Worm (Caenorhabditis elegans) whole organism, L1 larva: Measurements from ENCODE around the gene F21A3.2.

Source experiments
- C34B4.2 ChIP-seq: sonication (generic microtip); optimal IDR thresholded peaks from 2 replicates; lab custom pipeline; 2017; ENCODE audit warnings: mild to moderate bottlenecking, missing genetic modification characterization, missing compliant biosample characterization
- Y116A8C.19 ChIP-seq: sonication (generic microtip); optimal IDR thresholded peaks from 2 replicates; lab custom pipeline; 2016; ENCODE audit warnings: missing compliant biosample characterization, missing genetic modification characterization, borderline replicate concordance
- ceh-8 ChIP-seq: fragments of 200-800 bp; sonication (Bioruptor generic); optimal IDR thresholded peaks from 2 replicates; lab custom pipeline; 2018; ENCODE audit warnings: mild to moderate bottlenecking, missing genetic modification characterization, moderate library complexity, missing compliant biosample characterization
- ceh-82 ChIP-seq, 3 experiments: fragments of 150-350 bp in 1 of 3; sonication (generic microtip) in 2 of 3; optimal IDR thresholded peaks; 2 replicates each; lab custom pipeline; 2014 to 2017; ENCODE audit warnings: missing biosample characterization in 3 of 3, missing genetic modification characterization in 3 of 3
- ceh-88 ChIP-seq: fragments of 200-800 bp; sonication (Bioruptor generic); IDR thresholded peaks from 2 replicates; pipeline ENCODE4 v1.3.6; 2022; ENCODE audit warnings: missing genetic modification characterization, missing compliant biosample characterization
- ceh-90 ChIP-seq: sonication (generic microtip); optimal IDR thresholded peaks from 2 replicates; lab custom pipeline; 2016; ENCODE audit warnings: missing genetic modification characterization, missing compliant biosample characterization
- ces-1 ChIP-seq: fragments of 150-350 bp; optimal IDR thresholded peaks from 2 replicates; lab custom pipeline; 2014; ENCODE audit warnings: missing biosample characterization, missing genetic modification reagents, missing genetic modification characterization
- dpl-1 ChIP-seq, 3 experiments: fragments of 150-350 bp in 2 of 3; sonication (generic microtip) in 1 of 3; optimal IDR thresholded peaks; 2 replicates each; lab custom pipeline; 2014 to 2017; ENCODE audit warnings: missing biosample characterization in 3 of 3, missing genetic modification characterization in 3 of 3, missing genetic modification reagents in 3 of 3
- efl-1 ChIP-seq, 4 experiments: fragments of 150-350 bp; optimal IDR thresholded peaks in 3 of 4; peaks in 1 of 4; 1 replicate in 1 of 4; 2 replicates in 3 of 4; lab custom pipeline; 2014; ENCODE audit warnings: missing biosample characterization in 2 of 4, missing genetic modification characterization in 2 of 4, missing genetic modification reagents in 2 of 4
- efl-3 ChIP-seq: fragments of 200-800 bp; sonication (Bioruptor generic); optimal IDR thresholded peaks from 2 replicates; lab custom pipeline; 2018; ENCODE audit warnings: mild to moderate bottlenecking, missing genetic modification characterization, missing compliant biosample characterization
- egl-27 ChIP-seq, 2 experiments: fragments of 150-350 bp in 1 of 2; sonication (generic microtip); optimal IDR thresholded peaks; 3 replicates each; lab custom pipeline; 2017 to 2018; ENCODE audit warnings: missing biosample characterization in 2 of 2, missing genetic modification characterization in 2 of 2, missing genetic modification reagents in 2 of 2
- elt-2 ChIP-seq: sonication (generic microtip); optimal IDR thresholded peaks from 2 replicates; lab custom pipeline; 2016; ENCODE audit warnings: missing genetic modification characterization, mild to moderate bottlenecking, inconsistent platforms, missing compliant biosample characterization, missing genetic modification reagents
- ets-5 ChIP-seq: fragments of 200-800 bp; sonication (Bioruptor generic); IDR thresholded peaks from 2 replicates; pipeline ENCODE4 v1.3.6; 2022; ENCODE audit warnings: missing genetic modification characterization, missing compliant biosample characterization
- fkh-10 ChIP-seq: sonication (generic microtip); optimal IDR thresholded peaks from 2 replicates; lab custom pipeline; 2017; ENCODE audit warnings: missing biosample characterization, missing genetic modification reagents, missing genetic modification characterization
- fkh-4 ChIP-seq: sonication (generic microtip); optimal IDR thresholded peaks from 2 replicates; lab custom pipeline; 2016; ENCODE audit warnings: missing compliant biosample characterization, missing genetic modification characterization, borderline replicate concordance
- fkh-8 ChIP-seq: sonication (generic microtip); optimal IDR thresholded peaks from 2 replicates; lab custom pipeline; 2016; ENCODE audit warnings: mild to moderate bottlenecking, missing genetic modification characterization, missing compliant biosample characterization
- fos-1 ChIP-seq: fragments of 150-350 bp; optimal IDR thresholded peaks from 2 replicates; lab custom pipeline; 2014; ENCODE audit warnings: missing biosample characterization, missing genetic modification characterization
- grh-1 ChIP-seq: fragments of 200-800 bp; sonication (Bioruptor generic); IDR thresholded peaks from 2 replicates; pipeline ENCODE4 v1.3.6; 2022; ENCODE audit warnings: missing genetic modification reagents, missing genetic modification characterization, missing compliant biosample characterization
- hlh-17 ChIP-seq: fragments of 200-800 bp; sonication (Bioruptor generic); optimal IDR thresholded peaks from 2 replicates; lab custom pipeline; 2018; ENCODE audit warnings: missing genetic modification characterization, mild to moderate bottlenecking, missing compliant biosample characterization, moderate library complexity, borderline replicate concordance
- hlh-4 ChIP-seq: sonication (generic microtip); optimal IDR thresholded peaks from 2 replicates; lab custom pipeline; 2016; ENCODE audit warnings: mild to moderate bottlenecking, missing genetic modification characterization, missing compliant biosample characterization
- hpl-2 ChIP-seq: fragments of 150-350 bp; optimal IDR thresholded peaks from 2 replicates; lab custom pipeline; 2014; ENCODE audit warnings: missing biosample characterization, missing genetic modification reagents, missing genetic modification characterization
- isw-1 ChIP-seq: fragments of 200-800 bp; sonication (Bioruptor generic); IDR thresholded peaks from 2 replicates; pipeline ENCODE4 v1.3.6; 2022; ENCODE audit warnings: missing genetic modification characterization, missing compliant biosample characterization
- lin-13 ChIP-seq: fragments of 150-350 bp; optimal IDR thresholded peaks from 2 replicates; lab custom pipeline; 2014; ENCODE audit warnings: missing biosample characterization, missing genetic modification reagents, missing genetic modification characterization
- lin-14 ChIP-seq: fragments of 200-800 bp; sonication (Bioruptor generic); optimal IDR thresholded peaks from 2 replicates; lab custom pipeline; 2018; ENCODE audit warnings: mild to moderate bottlenecking, missing genetic modification characterization, moderate library complexity, missing compliant biosample characterization
- lin-35 ChIP-seq, 2 experiments: fragments of 150-350 bp; optimal IDR thresholded peaks; 2 replicates each; lab custom pipeline; 2014; ENCODE audit warnings: missing biosample characterization in 2 of 2, missing genetic modification characterization in 2 of 2, missing genetic modification reagents in 2 of 2
- lir-3 ChIP-seq: sonication (generic microtip); optimal IDR thresholded peaks from 2 replicates; lab custom pipeline; 2016; ENCODE audit warnings: mild to moderate bottlenecking, missing genetic modification characterization, moderate library complexity, missing compliant biosample characterization; ENCODE audit not compliant: poor library complexity
- mef-2 ChIP-seq: fragments of 150-350 bp; optimal IDR thresholded peaks from 2 replicates; lab custom pipeline; 2014; ENCODE audit warnings: missing biosample characterization, missing genetic modification characterization
- nhr-19 ChIP-seq: fragments of 200-800 bp; sonication (Bioruptor generic); conservative IDR thresholded peaks from 2 replicates; pipeline ENCODE4 v1.3.6; 2022; ENCODE audit warnings: missing genetic modification characterization, missing compliant biosample characterization
- nhr-47 ChIP-seq: sonication (generic microtip); optimal IDR thresholded peaks from 2 replicates; lab custom pipeline; 2016; ENCODE audit warnings: mild to moderate bottlenecking, missing genetic modification characterization, moderate library complexity, missing compliant biosample characterization
- nhr-71 ChIP-seq: sonication (generic microtip); optimal IDR thresholded peaks from 2 replicates; lab custom pipeline; 2016; ENCODE audit warnings: mild to moderate bottlenecking, missing genetic modification characterization, moderate library complexity, missing compliant biosample characterization
- nhr-76 ChIP-seq: sonication (generic microtip); optimal IDR thresholded peaks from 2 replicates; lab custom pipeline; 2017; ENCODE audit warnings: missing biosample characterization, missing genetic modification characterization
- nhr-77 ChIP-seq: fragments of 150-350 bp; optimal IDR thresholded peaks from 2 replicates; lab custom pipeline; 2014; ENCODE audit warnings: missing biosample characterization, missing genetic modification characterization
- pax-3 ChIP-seq: fragments of 200-800 bp; sonication (Bioruptor generic); optimal IDR thresholded peaks from 2 replicates; lab custom pipeline; 2018; ENCODE audit warnings: mild to moderate bottlenecking, missing genetic modification characterization, moderate library complexity, missing compliant biosample characterization
- snu-23 ChIP-seq: sonication (generic microtip); optimal IDR thresholded peaks from 2 replicates; lab custom pipeline; 2016; ENCODE audit warnings: missing genetic modification characterization, missing compliant biosample characterization
- sptf-1 ChIP-seq: fragments of 150-350 bp; optimal IDR thresholded peaks from 2 replicates; lab custom pipeline; 2014; ENCODE audit warnings: missing biosample characterization, missing genetic modification characterization
- sup-37 ChIP-seq: fragments of 200-800 bp; sonication (Bioruptor generic); optimal IDR thresholded peaks from 2 replicates; lab custom pipeline; 2018; ENCODE audit warnings: mild to moderate bottlenecking, missing genetic modification characterization, missing compliant biosample characterization
- swsn-7 ChIP-seq: sonication (generic microtip); optimal IDR thresholded peaks from 2 replicates; lab custom pipeline; 2016; ENCODE audit warnings: missing genetic modification characterization, missing compliant biosample characterization
- tbx-2 ChIP-seq: sonication (generic microtip); optimal IDR thresholded peaks from 2 replicates; lab custom pipeline; 2016; ENCODE audit warnings: missing genetic modification characterization, missing compliant biosample characterization
- unc-62 ChIP-seq: fragments of 150-350 bp; optimal IDR thresholded peaks from 2 replicates; lab custom pipeline; 2014; ENCODE audit warnings: missing biosample characterization, missing genetic modification reagents, missing genetic modification characterization
- unc-98 ChIP-seq: fragments of 200-800 bp; sonication (Bioruptor generic); IDR thresholded peaks from 2 replicates; pipeline ENCODE4 v1.3.6; 2022; ENCODE audit warnings: missing genetic modification characterization, missing compliant biosample characterization

F21A3.2 gene

DNA sequence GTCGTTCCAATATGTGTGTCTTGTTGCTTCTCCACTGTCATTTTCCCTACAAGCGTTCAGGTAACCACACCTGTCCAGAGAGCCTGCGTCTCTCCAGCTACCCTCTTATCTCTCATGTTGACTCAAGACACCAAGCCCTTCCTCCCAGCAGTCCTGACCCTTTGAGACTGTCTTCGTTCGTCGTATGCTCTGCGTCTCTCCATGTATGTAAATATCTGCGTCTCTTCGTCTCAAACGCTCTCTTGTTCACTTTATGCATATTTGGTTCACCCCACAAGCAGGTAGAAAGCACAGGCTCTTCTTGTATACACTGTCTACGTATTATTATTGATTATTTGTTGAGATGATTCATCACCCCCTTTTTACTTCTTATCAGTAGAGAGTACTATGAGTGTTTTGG lies 36.0 kb downstream of the F21A3.2 start (continued):
- TF ChIP-seq dpl-1 (GFP tag; optimal IDR thresholded peaks at IDR 0.05; lab: Kevin White, UChicago): no peak
- peak; percentile 88 for TF ChIP-seq elt-2 (tag; lab: Kevin White, UChicago)

DNA sequence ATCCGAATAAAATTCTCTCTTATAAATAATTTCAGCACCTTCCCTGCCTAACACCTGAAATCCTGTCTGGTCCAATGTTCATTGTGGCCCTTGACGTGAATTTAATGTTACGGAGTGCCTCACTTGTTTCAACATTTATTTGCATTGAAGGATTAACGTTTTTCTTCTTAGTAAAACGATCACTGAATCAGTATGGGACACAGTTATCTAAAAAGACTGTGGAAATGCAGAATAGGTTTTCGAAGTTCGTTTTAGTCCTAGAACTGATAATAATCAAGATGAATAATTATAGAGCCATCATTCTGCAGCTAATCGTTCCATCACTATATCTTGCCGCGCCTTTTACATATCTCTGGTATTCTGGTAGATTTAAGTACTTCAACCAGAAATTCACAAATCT lies 38.6 kb downstream of the F21A3.2 start, which contains the start of gene srh-219:
TSS of gene srh-219 (plus strand) at position 301 of the 400 bp plus-strand sequence.
- TF ChIP-seq sptf-1 (no peak), efl-1 (optimal IDR thresholded peaks at IDR 0.05; lab: Kevin White, UChicago) (no peak), efl-1 (GFP tag; optimal IDR thresholded peaks at IDR 0.05 in 1 of 2; lab: Kevin White, UChicago) (peak in 1 of 2 experiments; percentile 48), nhr-77 (tag; lab: Kevin White, UChicago) (no peak)

DNA sequence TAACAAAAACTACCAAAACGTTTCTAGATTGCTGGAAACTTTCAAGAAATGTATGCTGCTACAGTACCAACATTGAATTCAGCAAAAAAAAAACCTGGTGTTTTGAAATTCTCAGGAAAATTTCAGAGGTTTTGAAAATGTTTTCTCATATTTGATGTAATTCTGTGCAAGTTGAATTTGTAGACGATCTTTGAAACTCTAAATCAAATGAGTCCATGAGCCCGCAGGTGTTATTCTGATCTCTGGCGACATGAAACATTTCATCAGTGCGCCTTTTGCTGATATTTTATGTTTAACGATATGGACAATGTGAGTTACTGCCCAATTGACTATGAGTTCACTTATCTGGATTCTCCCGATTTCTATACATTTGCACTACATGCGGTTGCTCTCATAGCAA lies 40.1 kb downstream of the F21A3.2 start, which contains the start of gene srh-218:
TSS of gene srh-218 (plus strand) at position 301 of the 400 bp plus-strand sequence.
- no peak for TF ChIP-seq unc-98 (GFP tag; lab: Robert Waterston, UW)
- TF ChIP-seq swsn-7 (tag; lab: Kevin White, UChicago): no peak
- TF ChIP-seq elt-2 (tag; lab: Kevin White, UChicago): no peak
- TF ChIP-seq hlh-17 (GFP tag; lab: Kevin White, UChicago): no peak
- TF ChIP-seq C34B4.2: no peak
- no peak for TF ChIP-seq snu-23 (GFP tag; lab: Kevin White, UChicago)
- TF ChIP-seq pax-3: no peak
- no peak for TF ChIP-seq Y116A8C.19
- no peak for TF ChIP-seq lin-35 (GFP tag; optimal IDR thresholded peaks at IDR 0.05; lab: Kevin White, UChicago)
- TF ChIP-seq ceh-90: no peak
- no peak for TF ChIP-seq fkh-10
- TF ChIP-seq ces-1: no peak
- no peak for TF ChIP-seq nhr-71 (tag; lab: Kevin White, UChicago)
- TF ChIP-seq fkh-8: no peak
- no peak for TF ChIP-seq fkh-4 (tag; lab: Kevin White, UChicago)

DNA sequence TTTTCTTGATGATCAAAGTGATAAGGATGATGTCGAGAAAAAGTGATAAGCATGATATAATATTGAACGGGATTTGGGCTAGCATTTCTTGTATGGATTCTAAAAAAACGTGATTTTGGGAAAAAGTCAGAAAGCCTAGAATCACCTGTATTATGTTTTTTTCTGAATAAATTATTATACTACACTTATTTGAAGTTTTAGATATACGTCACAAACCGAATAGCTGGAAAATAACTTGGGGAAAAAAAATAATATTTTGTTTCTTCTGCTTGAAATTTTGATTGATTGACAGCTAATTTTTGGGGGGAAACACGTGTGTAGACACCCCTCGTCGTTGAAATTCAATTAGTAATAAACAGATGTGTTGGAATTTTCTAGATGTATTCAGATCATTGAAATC lies 41.2 kb downstream of the F21A3.2 start, which contains the start of gene str-264:
TSS of gene str-264 (minus strand) at position 101 of the 400 bp plus-strand sequence.
- no peak for TF ChIP-seq efl-1 (optimal IDR thresholded peaks at IDR 0.05; lab: Kevin White, UChicago)
- TF ChIP-seq efl-1 (GFP tag; optimal IDR thresholded peaks at IDR 0.05 in 1 of 2; lab: Kevin White, UChicago): no peak
- no peak for TF ChIP-seq ceh-82 (tag; optimal IDR thresholded peaks at IDR 0.05; lab: Kevin White, UChicago)
- TF ChIP-seq nhr-19 (GFP tag; lab: Robert Waterston, UW): no peak
- TF ChIP-seq Y116A8C.19: no peak
- TF ChIP-seq unc-62 (GFP tag; lab: Kevin White, UChicago): no peak
- TF ChIP-seq sup-37 (GFP tag; lab: Kevin White, UChicago): no peak
- TF ChIP-seq ceh-8 (GFP tag; lab: Kevin White, UChicago): no peak
- TF ChIP-seq efl-3: no peak
- no peak for TF ChIP-seq lin-14 (GFP tag; lab: Kevin White, UChicago)
- TF ChIP-seq lin-13: no peak
- TF ChIP-seq ceh-88: no peak
- TF ChIP-seq swsn-7 (tag; lab: Kevin White, UChicago): no peak
- TF ChIP-seq nhr-47 (tag; lab: Kevin White, UChicago): no peak
- TF ChIP-seq nhr-76 (tag; lab: Kevin White, UChicago): no peak
- TF ChIP-seq hlh-4 (tag; lab: Kevin White, UChicago): no peak

DNA sequence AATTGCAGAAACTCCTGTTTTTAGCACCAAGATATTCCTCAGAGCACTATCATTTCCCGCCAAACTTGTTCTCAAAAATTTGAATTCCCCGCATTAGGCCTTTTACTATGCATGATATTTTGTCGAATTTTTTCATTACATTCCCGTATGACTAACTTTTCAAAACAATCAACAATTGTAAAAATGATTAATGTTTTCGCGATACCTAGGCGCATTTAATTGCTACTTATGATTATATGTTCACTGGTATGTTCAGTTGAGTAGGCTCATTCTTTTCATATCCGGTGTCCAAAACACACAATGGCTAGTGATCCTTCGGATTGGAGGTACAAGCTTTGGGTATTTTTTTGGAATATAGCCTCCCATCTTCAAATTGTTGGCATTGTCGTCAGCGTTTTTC lies 46.0 kb downstream of the F21A3.2 start, which contains the start of gene srw-21:
TSS of gene srw-21 (plus strand) at position 301 of the 400 bp plus-strand sequence.
- TF ChIP-seq lir-3 (tag; lab: Kevin White, UChicago): no peak
- TF ChIP-seq hlh-4 (tag; lab: Kevin White, UChicago): no peak
- TF ChIP-seq grh-1 (GFP tag; lab: Robert Waterston, UW): no peak
- TF ChIP-seq mef-2 (tag; lab: Kevin White, UChicago): no peak
- no peak for TF ChIP-seq fos-1 (tag; lab: Kevin White, UChicago)
- TF ChIP-seq tbx-2 (tag; lab: Kevin White, UChicago): no peak
- no peak for TF ChIP-seq lin-35 (GFP tag; optimal IDR thresholded peaks at IDR 0.05; lab: Kevin White, UChicago)
- no peak for TF ChIP-seq C34B4.2
- no peak for TF ChIP-seq hpl-2
- no peak for TF ChIP-seq ets-5
- no peak for TF ChIP-seq fkh-4 (tag; lab: Kevin White, UChicago)
- TF ChIP-seq egl-27 (tag; optimal IDR thresholded peaks at IDR 0.05; lab: Kevin White, UChicago): no peak
- TF ChIP-seq swsn-7 (tag; lab: Kevin White, UChicago): no peak
- no peak for TF ChIP-seq isw-1
